Worm (Caenorhabditis elegans): Measurements from ENCODE around the gene aexr-2.

- TF ChIP-seq ama-1 (optimal IDR thresholded peaks at IDR 0.05) (no peak), pha-4 (tag; optimal IDR thresholded peaks at IDR 0.05) (no peak), sox-4 (tag; optimal IDR thresholded peaks at IDR 0.05) (no peak), unc-3 (GFP tag; conservative IDR thresholded peaks at IDR 0.05) (no peak), unc-3 (tag; optimal IDR thresholded peaks at IDR 0.05) (no peak), ets-4 (tag; optimal IDR thresholded peaks at IDR 0.05) (no peak), nhr-11 (tag; optimal IDR thresholded peaks at IDR 0.05) (no peak), ceh-14 (tag; optimal IDR thresholded peaks at IDR 0.05) (no peak), Y22D7AL.16 (tag; optimal IDR thresholded peaks at IDR 0.05) (no peak), K09A11.1 (tag; optimal IDR thresholded peaks at IDR 0.05; ENCODE audit: insufficient read depth) (no peak), tbx-2 (tag; optimal IDR thresholded peaks at IDR 0.05) (no peak)
These were observed at the start of gene aexr-2 for ce11 chrX:6631437-6631836.
